Worm (Caenorhabditis elegans): ENCODE measurements around the gene ZK757.10.

DNA sequence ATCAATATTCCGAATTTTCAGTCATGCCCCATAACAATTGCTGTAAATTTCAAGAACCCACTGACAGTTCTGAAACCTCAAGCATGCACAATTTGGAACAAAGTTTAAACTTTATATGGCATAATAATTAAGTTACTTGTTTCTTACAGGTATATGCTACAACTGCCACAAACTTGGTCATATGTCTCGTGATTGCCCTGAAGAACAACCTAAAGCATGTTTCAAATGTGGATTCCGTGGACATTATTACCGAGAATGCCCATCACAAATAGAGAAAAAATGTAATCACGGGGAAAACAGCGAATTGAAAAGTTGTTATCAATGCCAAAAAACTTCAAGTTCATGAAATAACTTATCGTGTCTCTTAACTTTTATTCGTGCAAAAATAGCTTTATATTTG lies 35.9 kb downstream of the ZK757.10 start:
- TF ChIP-seq nhr-237 (tag; optimal IDR thresholded peaks at IDR 0.05) (no peak), ztf-11 (tag; optimal IDR thresholded peaks at IDR 0.05) (no peak), mml-1 (tag; optimal IDR thresholded peaks at IDR 0.05) (no peak), nhr-28 (tag; optimal IDR thresholded peaks at IDR 0.05) (no peak), ceh-16 (tag; optimal IDR thresholded peaks at IDR 0.05) (no peak), jun-1 (tag; optimal IDR thresholded peaks at IDR 0.05) (no peak), unc-62 (GFP tag; optimal IDR thresholded peaks at IDR 0.05) (no peak), pqm-1 (tag; optimal IDR thresholded peaks at IDR 0.05) (no peak), zag-1 (tag; optimal IDR thresholded peaks at IDR 0.05) (no peak), ama-1 (optimal IDR thresholded peaks at IDR 0.05) (no peak), R02D3.7 (tag; optimal IDR thresholded peaks at IDR 0.05) (no peak), mdl-1 (tag; optimal IDR thresholded peaks at IDR 0.05) (no peak), tbx-2 (tag; optimal IDR thresholded peaks at IDR 0.05) (no peak)
